Worm (Caenorhabditis elegans) whole organism, L4 larva: Measurements from ENCODE around the gene clec-40.

Source experiments
- F49E8.2 ChIP-seq: sonication (generic microtip); optimal IDR thresholded peaks from 2 replicates; lab custom pipeline; 2016; ENCODE audit warnings: missing compliant biosample characterization, mild to moderate bottlenecking, missing genetic modification characterization, borderline replicate concordance
- Y48G9A.11 ChIP-seq: fragments of 200-800 bp; sonication (Bioruptor generic); IDR thresholded peaks from 2 replicates; pipeline ENCODE4 v1.3.6; 2022; ENCODE audit warnings: missing genetic modification reagents, missing genetic modification characterization, missing compliant biosample characterization
- Y5F2A.4 ChIP-seq: fragments of 200-800 bp; sonication (Bioruptor generic); optimal IDR thresholded peaks from 2 replicates; lab custom pipeline; 2018; ENCODE audit warnings: mild to moderate bottlenecking, missing genetic modification characterization, missing compliant biosample characterization
- ZK337.2 ChIP-seq: fragments of 200-800 bp; sonication (Bioruptor generic); IDR thresholded peaks from 2 replicates; pipeline ENCODE4 v1.3.6; 2022; ENCODE audit warnings: missing genetic modification reagents, missing genetic modification characterization, missing compliant biosample characterization
- aha-1 ChIP-seq: fragments of 150-350 bp; peaks from one replicate; lab custom pipeline; 2014; ENCODE audit warnings: missing biosample characterization, missing genetic modification characterization
- attf-4 ChIP-seq: sonication (generic microtip); optimal IDR thresholded peaks from 3 replicates; lab custom pipeline; 2017; ENCODE audit warnings: missing biosample characterization, missing genetic modification characterization
- ceh-20 ChIP-seq: fragments of 200-800 bp; sonication (Bioruptor generic); IDR thresholded peaks from 2 replicates; pipeline ENCODE4 v1.3.6; 2022; ENCODE audit warnings: missing genetic modification reagents, missing genetic modification characterization, missing compliant biosample characterization
- ces-1 ChIP-seq: fragments of 150-350 bp; sonication (generic microtip); optimal IDR thresholded peaks from 4 replicates; lab custom pipeline; 2014; ENCODE audit warnings: missing biosample characterization, missing genetic modification reagents, missing genetic modification characterization
- daf-12 ChIP-seq: fragments of 150-350 bp; optimal IDR thresholded peaks from 2 replicates; lab custom pipeline; 2014; ENCODE audit warnings: missing biosample characterization, missing genetic modification reagents, missing genetic modification characterization
- daf-16 ChIP-seq, 3 experiments: sonication (generic microtip); optimal IDR thresholded peaks; 2 replicates each; lab custom pipeline; 2016 to 2017; ENCODE audit warnings: missing genetic modification characterization in 3 of 3, missing genetic modification reagents in 3 of 3, mild to moderate bottlenecking in 2 of 3, missing compliant biosample characterization in 2 of 3, missing biosample characterization in 1 of 3, moderate library complexity in 1 of 3
- dmd-6 ChIP-seq: fragments of 200-800 bp; sonication (Bioruptor generic); IDR thresholded peaks from 2 replicates; pipeline ENCODE4 v1.3.6; 2022; ENCODE audit warnings: missing genetic modification reagents, missing genetic modification characterization, missing compliant biosample characterization
- dve-1 ChIP-seq: sonication (generic microtip); optimal IDR thresholded peaks from 2 replicates; lab custom pipeline; 2017; ENCODE audit warnings: antibody characterized with exemption, mild to moderate bottlenecking, missing genetic modification characterization, missing compliant biosample characterization; ENCODE audit not compliant: insufficient read depth
- gei-8 ChIP-seq: fragments of 200-800 bp; sonication (Bioruptor generic); optimal IDR thresholded peaks from 2 replicates; lab custom pipeline; 2018; ENCODE audit warnings: mild to moderate bottlenecking, missing genetic modification characterization, missing compliant biosample characterization
- hif-1 ChIP-seq, 2 experiments: sonication (generic microtip); optimal IDR thresholded peaks; 2 replicates each; lab custom pipeline; 2016 to 2017; ENCODE audit warnings: missing compliant biosample characterization in 2 of 2, missing genetic modification characterization in 2 of 2, missing genetic modification reagents in 2 of 2, missing genotype in 2 of 2, mild to moderate bottlenecking in 1 of 2
- hlh-11 ChIP-seq: fragments of 200-800 bp; sonication (Bioruptor generic); optimal IDR thresholded peaks from 2 replicates; lab custom pipeline; 2018; ENCODE audit warnings: mild to moderate bottlenecking, missing genetic modification characterization, missing compliant biosample characterization
- hlh-30 ChIP-seq: sonication (generic microtip); optimal IDR thresholded peaks from 2 replicates; lab custom pipeline; 2017; ENCODE audit warnings: antibody characterized with exemption, mild to moderate bottlenecking, missing genetic modification characterization, missing compliant biosample characterization; ENCODE audit not compliant: insufficient read depth
- lin-13 ChIP-seq: fragments of 150-350 bp; optimal IDR thresholded peaks from 2 replicates; lab custom pipeline; 2014; ENCODE audit warnings: missing biosample characterization, missing genetic modification reagents, missing genetic modification characterization
- lin-29 ChIP-seq: fragments of 200-800 bp; sonication (Bioruptor generic); IDR thresholded peaks from 2 replicates; pipeline ENCODE4 v1.3.6; 2022; ENCODE audit warnings: missing genetic modification reagents, missing genetic modification characterization, missing compliant biosample characterization
- lin-38 ChIP-seq: fragments of 200-800 bp; sonication (Bioruptor generic); IDR thresholded peaks from 2 replicates; pipeline ENCODE4 v1.3.6; 2022; ENCODE audit warnings: missing genetic modification reagents, missing genetic modification characterization, missing compliant biosample characterization
- mdl-1 ChIP-seq, 2 experiments: fragments of 150-350 bp in 1 of 2; sonication (generic microtip) in 1 of 2; optimal IDR thresholded peaks; 2 replicates each; lab custom pipeline; 2014 to 2017; ENCODE audit warnings: missing biosample characterization in 2 of 2, missing genetic modification characterization in 2 of 2
- mes-2 ChIP-seq: sonication (generic microtip); optimal IDR thresholded peaks from 2 replicates; lab custom pipeline; 2016; ENCODE audit warnings: missing genotype, mild to moderate bottlenecking, missing genetic modification characterization, missing compliant biosample characterization; ENCODE audit not compliant: poor library complexity, severe bottlenecking
- mxl-3 ChIP-seq: fragments of 200-800 bp; sonication (Bioruptor generic); optimal IDR thresholded peaks from 2 replicates; lab custom pipeline; 2018; ENCODE audit warnings: mild to moderate bottlenecking, missing genetic modification characterization, missing compliant biosample characterization
- nhr-102 ChIP-seq: sonication (generic microtip); optimal IDR thresholded peaks from 2 replicates; lab custom pipeline; 2016; ENCODE audit warnings: mild to moderate bottlenecking, missing genetic modification characterization, moderate library complexity, missing compliant biosample characterization
- nhr-11 ChIP-seq: fragments of 150-350 bp; optimal IDR thresholded peaks from 2 replicates; lab custom pipeline; 2014; ENCODE audit warnings: missing biosample characterization, missing genetic modification characterization
- nhr-111 ChIP-seq: fragments of 200-800 bp; sonication (Bioruptor generic); optimal IDR thresholded peaks from 2 replicates; lab custom pipeline; 2018; ENCODE audit warnings: mild to moderate bottlenecking, missing genetic modification characterization, missing compliant biosample characterization
- nhr-28 ChIP-seq: fragments of 150-350 bp; optimal IDR thresholded peaks from 2 replicates; lab custom pipeline; 2014; ENCODE audit warnings: missing biosample characterization, missing genetic modification characterization
- nhr-42 ChIP-seq: fragments of 200-800 bp; sonication (Bioruptor generic); IDR thresholded peaks from 2 replicates; pipeline ENCODE4 v1.3.6; 2022; ENCODE audit warnings: missing genetic modification characterization, missing compliant biosample characterization
- nhr-77 ChIP-seq: fragments of 150-350 bp; optimal IDR thresholded peaks from 2 replicates; lab custom pipeline; 2014; ENCODE audit warnings: missing biosample characterization, missing genetic modification characterization
- php-3 ChIP-seq: fragments of 200-800 bp; sonication (Bioruptor generic); IDR thresholded peaks from 2 replicates; pipeline ENCODE4 v1.3.6; 2022; ENCODE audit warnings: missing genetic modification reagents, missing genetic modification characterization, missing compliant biosample characterization
- pqm-1 ChIP-seq: sonication (generic microtip); optimal IDR thresholded peaks from 2 replicates; lab custom pipeline; 2017; ENCODE audit warnings: missing biosample characterization, missing genetic modification characterization
- rbr-2 ChIP-seq: sonication (generic microtip); optimal IDR thresholded peaks from 2 replicates; lab custom pipeline; 2016; ENCODE audit warnings: missing genotype, missing genetic modification characterization, missing compliant biosample characterization
- skn-1 ChIP-seq: fragments of 150-350 bp; optimal IDR thresholded peaks from 2 replicates; lab custom pipeline; 2014; ENCODE audit warnings: missing biosample characterization, missing genetic modification characterization
- tra-1 ChIP-seq: fragments of 200-800 bp; sonication (Bioruptor generic); IDR thresholded peaks from 2 replicates; pipeline ENCODE4 v1.3.6; 2022; ENCODE audit warnings: missing genetic modification reagents, missing genetic modification characterization, missing compliant biosample characterization
- unc-39 ChIP-seq: sonication (generic microtip); optimal IDR thresholded peaks from 2 replicates; lab custom pipeline; 2017; ENCODE audit warnings: missing biosample characterization, missing genetic modification characterization
- unc-62 ChIP-seq, 3 experiments: fragments of 150-350 bp in 1 of 3; sonication (generic microtip); optimal IDR thresholded peaks in 2 of 3; peaks in 1 of 3; 1 replicate in 1 of 3; 2 replicates in 2 of 3; lab custom pipeline; 2014 to 2017; ENCODE audit warnings: missing biosample characterization in 3 of 3, missing genetic modification characterization in 3 of 3, missing genetic modification reagents in 3 of 3, missing genotype in 1 of 3
- zfp-2 ChIP-seq: sonication (generic microtip); optimal IDR thresholded peaks from 2 replicates; lab custom pipeline; 2016; ENCODE audit warnings: mild to moderate bottlenecking, missing genetic modification characterization, missing compliant biosample characterization
- ztf-11 ChIP-seq: fragments of 150-350 bp; optimal IDR thresholded peaks from 2 replicates; lab custom pipeline; 2014; ENCODE audit warnings: missing biosample characterization, missing genetic modification characterization

clec-40 gene

ce11 chrV:16831921-16832320 is 8.9 kb downstream of the clec-40 start, which contains the start of gene srh-215:
Gene srh-215 (minus strand): TSS chrV:16832021.
- TF ChIP-seq Y48G9A.11 (GFP tag; lab: Robert Waterston, UW) (no peak), rbr-2 (tag; lab: Kevin White, UChicago) (no peak), gei-8 (GFP tag; lab: Kevin White, UChicago) (no peak), nhr-11 (tag; lab: Kevin White, UChicago) (no peak), attf-4 (tag; lab: Kevin White, UChicago) (no peak), skn-1 (tag; lab: Kevin White, UChicago) (no peak), unc-39 (tag; lab: Kevin White, UChicago) (no peak), hif-1 (tag; optimal IDR thresholded peaks at IDR 0.05; lab: Kevin White, UChicago) (no peak)

- TF ChIP-seq lin-13 (GFP tag; lab: Kevin White, UChicago) (no peak), unc-62 (GFP tag; optimal IDR thresholded peaks at IDR 0.05 in 1 of 2; lab: Kevin White, UChicago) (peak in 1 of 2 experiments; percentile 93), unc-62 (tag; optimal IDR thresholded peaks at IDR 0.05; lab: Kevin White, UChicago) (no peak)
These were observed 9.6 kb downstream of the clec-40 start for ce11 chrV:16831310-16831709.

ce11 chrV:16829396-16829795 is 11.5 kb downstream of the clec-40 start, which contains the start of gene srh-214:
Gene srh-214 (minus strand): TSS chrV:16829755.
- TF ChIP-seq attf-4 (tag; lab: Kevin White, UChicago), result no peak
- TF ChIP-seq Y5F2A.4 (GFP tag; lab: Kevin White, UChicago), result no peak
- no peak for TF ChIP-seq pqm-1 (tag; lab: Kevin White, UChicago)
- TF ChIP-seq nhr-111 (GFP tag; lab: Kevin White, UChicago), result no peak
- no peak for TF ChIP-seq nhr-42 (GFP tag; lab: Robert Waterston, UW)
- TF ChIP-seq aha-1 (tag; lab: Kevin White, UChicago), result peak; percentile 91

ce11 chrV:16827485-16827884 is 13.4 kb downstream of the clec-40 start, which contains the start of gene srh-216:
Gene srh-216 (minus strand): TSS chrV:16827585.
- TF ChIP-seq mxl-3 (GFP tag; lab: Kevin White, UChicago) (no peak), pqm-1 (tag; lab: Kevin White, UChicago) (no peak), php-3 (no peak), gei-8 (GFP tag; lab: Kevin White, UChicago) (no peak), lin-29 (GFP tag; lab: Robert Waterston, UW) (no peak), daf-12 (tag; lab: Kevin White, UChicago) (no peak)

- TF ChIP-seq ceh-20 (GFP tag; lab: Robert Waterston, UW), result 0 out of 2 replicates have a peak, but pooled peaks have one; percentile 46
- TF ChIP-seq hif-1 (tag; optimal IDR thresholded peaks at IDR 0.05; lab: Kevin White, UChicago), result peak in 1 of 2 experiments; percentile 35
- TF ChIP-seq ZK337.2, result no peak
- TF ChIP-seq mes-2 (tag; lab: Kevin White, UChicago), result no peak
- TF ChIP-seq aha-1 (tag; lab: Kevin White, UChicago), result peak; percentile 63
- no peak for TF ChIP-seq unc-39 (tag; lab: Kevin White, UChicago)
- peak in 1 of 2 experiments; percentile 71 for TF ChIP-seq unc-62 (GFP tag; optimal IDR thresholded peaks at IDR 0.05 in 1 of 2; lab: Kevin White, UChicago)
- no peak for TF ChIP-seq unc-62 (tag; optimal IDR thresholded peaks at IDR 0.05; lab: Kevin White, UChicago)
- TF ChIP-seq, all 104 proteins: peak for 4
These were observed 19.6 kb downstream of the clec-40 start, which contains the start of gene T20B3.14 for ce11 chrV:16821270-16821737. Gene T20B3.14 (minus strand): TSS chrV:16821320.

ce11 chrV:16816707-16817106 is 24.2 kb downstream of the clec-40 start:
- TF ChIP-seq zfp-2 (tag; lab: Kevin White, UChicago) (no peak), hlh-11 (tag; lab: Kevin White, UChicago) (peak; percentile 69), php-3 (peak; percentile 100), mdl-1 (tag; optimal IDR thresholded peaks at IDR 0.05; lab: Kevin White, UChicago) (peak in 1 of 2 experiments; percentile 62), tra-1 (peak; percentile 56; the same call in 1 of the 2 replicates), lin-38 (GFP tag; lab: Robert Waterston, UW) (0 out of 2 replicates have a peak, but pooled peaks have one; percentile 5), ztf-11 (tag; lab: Kevin White, UChicago) (no peak), daf-16 (GFP tag; optimal IDR thresholded peaks at IDR 0.05; lab: Kevin White, UChicago) (no peak), daf-16 (tag; optimal IDR thresholded peaks at IDR 0.05; lab: Kevin White, UChicago) (peak; percentile 95), pqm-1 (tag; lab: Kevin White, UChicago) (peak; percentile 61), nhr-102 (peak; percentile 33), dmd-6 (GFP tag; lab: Robert Waterston, UW) (peak; percentile 72), aha-1 (tag; lab: Kevin White, UChicago) (peak; percentile 60), F49E8.2 (no peak), mxl-3 (GFP tag; lab: Kevin White, UChicago) (peak; percentile 9), nhr-28 (peak; percentile 89), ceh-20 (GFP tag; lab: Robert Waterston, UW) (peak; percentile 51; the same call in 1 of the 2 replicates), ces-1 (GFP tag; lab: Kevin White, UChicago) (no peak), hlh-30 (tag; lab: Kevin White, UChicago) (peak; percentile 60), dve-1 (tag; lab: Kevin White, UChicago) (peak; percentile 78), nhr-77 (peak; percentile 2)
